Fruit fly (Drosophila melanogaster): ENCODE data around the gene CG9801.

DNA sequence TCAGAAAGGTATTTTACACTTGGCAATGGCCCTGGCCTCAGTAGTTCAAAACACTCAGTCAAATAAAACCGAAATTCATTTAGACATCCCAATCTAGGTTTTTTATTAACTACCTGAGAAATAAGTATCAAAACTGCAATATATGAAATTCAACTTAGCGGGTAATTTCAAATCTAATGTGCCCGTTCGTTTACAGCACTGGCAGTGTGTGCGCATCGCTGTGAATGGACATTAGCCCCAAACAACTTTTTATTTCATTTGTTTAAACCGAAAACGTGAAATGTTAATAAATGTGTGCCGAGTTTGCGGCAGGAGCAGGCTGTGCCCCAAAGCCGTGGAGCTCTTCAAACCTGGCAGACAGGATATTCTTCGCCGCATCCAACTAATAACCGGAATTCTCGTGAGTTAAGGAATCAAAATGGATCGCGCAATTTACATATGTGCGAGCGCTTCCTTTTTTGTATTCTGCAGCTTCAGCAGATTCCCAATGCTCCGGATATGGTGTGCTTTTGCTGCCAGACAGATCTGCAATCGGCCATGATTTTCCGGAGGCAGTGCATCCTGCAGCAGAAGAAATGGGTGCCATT is 24.4 kb downstream of the CG9801 start, which contains the start of gene nom:
- TF ChIP-seq OdsH (GFP tag; optimal IDR thresholded peaks at IDR 0.05) (no peak), CG3919 (GFP tag; optimal IDR thresholded peaks at IDR 0.05) (no peak), Hr38 (GFP tag; optimal IDR thresholded peaks at IDR 0.05) (no peak), Lpt (GFP tag; optimal IDR thresholded peaks at IDR 0.05) (no peak), CG4318 (GFP tag; optimal IDR thresholded peaks at IDR 0.05) (no peak), CG11294 (GFP tag; IDR thresholded peaks at IDR 0.05) (no peak), Sox102F (GFP tag; optimal IDR thresholded peaks at IDR 0.05) (no peak), CG10669 (GFP tag; optimal IDR thresholded peaks at IDR 0.05) (no peak), esn (GFP tag; optimal IDR thresholded peaks at IDR 0.05) (no peak), dsx (GFP tag; optimal IDR thresholded peaks at IDR 0.05; ENCODE audit: poor library complexity, severe bottlenecking) (no peak), CG11762 (GFP tag; optimal IDR thresholded peaks at IDR 0.05; ENCODE audit: insufficient read depth) (no peak)
